Fruit fly (Drosophila melanogaster) whole organism, prepupa: ENCODE data around the gene fz3.

Experiments
- Blimp-1 ChIP-seq: fragments of 200-800 bp; sonication (Bioruptor generic); optimal IDR thresholded peaks from 3 replicates; lab custom pipeline; 2017; ENCODE audit warnings: missing biosample characterization, missing genetic modification characterization, mild to moderate bottlenecking, moderate library complexity, missing genetic modification reagents
- CG10669 ChIP-seq: fragments of 200-800 bp; sonication (Bioruptor generic); optimal IDR thresholded peaks from 3 replicates; lab custom pipeline; 2018; ENCODE audit warnings: missing biosample characterization, mild to moderate bottlenecking, missing genetic modification characterization, moderate library complexity
- CG1621 ChIP-seq: fragments of 200-800 bp; sonication (Bioruptor generic); optimal IDR thresholded peaks from 3 replicates; lab custom pipeline; 2018; ENCODE audit warnings: missing biosample characterization, mild to moderate bottlenecking, missing genetic modification characterization
- CG32006 ChIP-seq: fragments of 200-800 bp; sonication (Bioruptor generic); optimal IDR thresholded peaks from 3 replicates; lab custom pipeline; 2017; ENCODE audit warnings: missing biosample characterization, mild to moderate bottlenecking, missing genetic modification characterization
- CG4318 ChIP-seq: fragments of 200-800 bp; sonication (Bioruptor generic); optimal IDR thresholded peaks from 3 replicates; lab custom pipeline; 2017; ENCODE audit warnings: missing biosample characterization, mild to moderate bottlenecking, missing genetic modification characterization
- CG6854 ChIP-seq: fragments of 200-800 bp; sonication (Bioruptor generic); optimal IDR thresholded peaks from 2 replicates; lab custom pipeline; 2017; ENCODE audit warnings: missing biosample characterization, mild to moderate bottlenecking, missing genetic modification characterization
- CG8119 ChIP-seq: fragments of 200-800 bp; sonication (Bioruptor generic); IDR thresholded peaks from 3 replicates; pipeline ENCODE4 v1.3.6; 2022; ENCODE audit warnings: missing biosample characterization, missing genetic modification characterization
- CG8632 ChIP-seq: fragments of 200-800 bp; sonication (Bioruptor generic); optimal IDR thresholded peaks from 3 replicates; lab custom pipeline; 2016; ENCODE audit warnings: missing biosample characterization, missing genetic modification characterization
- Gug ChIP-seq: fragments of 200-800 bp; sonication (Bioruptor generic); IDR thresholded peaks from 2 replicates; pipeline ENCODE4 v1.3.6; 2022; ENCODE audit warnings: missing biosample characterization, missing genetic modification characterization
- Hr39 ChIP-seq: fragments of 200-800 bp; sonication (Bioruptor generic); optimal IDR thresholded peaks from 2 replicates; lab custom pipeline; 2016; ENCODE audit warnings: missing biosample characterization, missing genetic modification characterization
- Met ChIP-seq: fragments of 200-800 bp; sonication (Bioruptor generic); optimal IDR thresholded peaks from 3 replicates; lab custom pipeline; 2016; ENCODE audit warnings: missing biosample characterization, missing genetic modification characterization
- Sox15 ChIP-seq: fragments of 200-800 bp; sonication (Bioruptor generic); optimal IDR thresholded peaks from 3 replicates; lab custom pipeline; 2016; ENCODE audit warnings: missing biosample characterization, missing genetic modification characterization
- salr ChIP-seq, 2 experiments: fragments of 200-800 bp; sonication (Bioruptor generic); optimal IDR thresholded peaks; 3 replicates each; lab custom pipeline; 2016 to 2018; ENCODE audit warnings: missing biosample characterization in 2 of 2, missing genetic modification characterization in 2 of 2, mild to moderate bottlenecking in 1 of 2
- spab ChIP-seq: fragments of 200-800 bp; sonication (Bioruptor generic); optimal IDR thresholded peaks from 2 replicates; lab custom pipeline; 2017; ENCODE audit warnings: missing biosample characterization, mild to moderate bottlenecking, missing genetic modification characterization, missing genetic modification reagents

DNA sequence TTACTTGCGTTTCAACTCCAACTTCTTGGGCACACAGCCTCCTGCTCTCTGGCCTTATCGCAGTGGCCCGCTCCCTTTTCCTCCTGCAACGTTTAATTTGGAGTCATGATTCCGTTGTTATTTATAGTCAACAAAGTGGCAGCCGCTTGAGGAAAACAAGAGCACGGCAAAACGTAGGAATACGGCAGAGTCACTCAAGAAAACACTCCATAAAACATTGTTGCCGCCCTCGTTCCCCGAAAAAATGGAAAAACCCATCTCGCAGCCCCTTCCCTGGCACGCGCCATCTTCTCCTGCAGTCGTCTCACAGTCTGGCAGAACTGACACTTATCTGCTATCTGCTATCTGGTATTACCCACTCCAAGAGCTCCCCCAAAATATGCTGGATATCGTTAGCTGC, 55.2 kb downstream of the fz3 start:
- TF ChIP-seq CG10669 (GFP tag; lab: Kevin White, UChicago) (no peak), CG32006 (GFP tag; lab: Kevin White, UChicago) (no peak), Blimp-1 (GFP tag; lab: Kevin White, UChicago) (no peak), Hr39 (no peak), CG8632 (GFP tag; lab: Kevin White, UChicago) (no peak), Gug (GFP tag; lab: Robert Waterston, UW) (no peak), Sox15 (GFP tag; lab: Kevin White, UChicago) (no peak), CG6854 (GFP tag; lab: Kevin White, UChicago) (no peak), CG1621 (tag; lab: Kevin White, UChicago) (no peak), CG8119 (GFP tag; lab: Robert Waterston, UW) (no peak), salr (GFP tag; optimal IDR thresholded peaks at IDR 0.05; lab: Kevin White, UChicago) (no peak), CG4318 (GFP tag; lab: Kevin White, UChicago) (no peak), spab (GFP tag; lab: Kevin White, UChicago) (no peak), Met (GFP tag; lab: Kevin White, UChicago) (no peak)
